Fruit fly (Drosophila melanogaster) whole organism, embryonic: ENCODE measurements around the gene CG12078.

Source experiments
- Asciz ChIP-seq: fragments of 200-800 bp; sonication (Bioruptor generic); optimal IDR thresholded peaks from 2 replicates; lab custom pipeline; 2017; ENCODE audit warnings: missing biosample characterization, mild to moderate bottlenecking, missing genetic modification characterization, missing genetic modification reagents
- Atf-2 ChIP-seq: fragments of 200-800 bp; sonication (Bioruptor generic); optimal IDR thresholded peaks from 2 replicates; lab custom pipeline; 2016; ENCODE audit warnings: missing biosample characterization, missing genetic modification characterization
- Atf3 ChIP-seq: fragments of 200-800 bp; sonication (Bioruptor generic); optimal IDR thresholded peaks from 3 replicates; lab custom pipeline; 2016; ENCODE audit warnings: missing biosample characterization, missing genetic modification characterization
- Bgb ChIP-seq: fragments of 200-800 bp; sonication (Bioruptor generic); IDR thresholded peaks from 2 replicates; pipeline ENCODE4 v1.3.6; 2022; ENCODE audit warnings: missing biosample characterization, missing genetic modification characterization; ENCODE audit not compliant: partially characterized antibody
- CG12071 ChIP-seq: fragments of 200-800 bp; sonication (Bioruptor generic); optimal IDR thresholded peaks from 3 replicates; lab custom pipeline; 2018; ENCODE audit warnings: missing biosample characterization, mild to moderate bottlenecking, missing genetic modification characterization
- CG12769 ChIP-seq: fragments of 200-800 bp; sonication (Bioruptor generic); optimal IDR thresholded peaks from 2 replicates; lab custom pipeline; 2019; ENCODE audit warnings: missing biosample characterization, mild to moderate bottlenecking, missing genetic modification characterization, moderate library complexity
- CG13296 ChIP-seq: fragments of 200-800 bp; sonication (Bioruptor generic); optimal IDR thresholded peaks from 3 replicates; lab custom pipeline; 2018; ENCODE audit warnings: missing biosample characterization, mild to moderate bottlenecking, missing genetic modification characterization
- CG14860 ChIP-seq: fragments of 200-800 bp; sonication (Bioruptor generic); IDR thresholded peaks from 3 replicates; pipeline ENCODE4 v1.3.6; 2022; ENCODE audit warnings: missing biosample characterization, missing genetic modification characterization; ENCODE audit not compliant: partially characterized antibody
- CG15514 ChIP-seq: fragments of 200-800 bp; sonication (Bioruptor generic); optimal IDR thresholded peaks from 3 replicates; lab custom pipeline; 2017; ENCODE audit warnings: missing biosample characterization, missing genetic modification characterization, mild to moderate bottlenecking, moderate library complexity, missing genetic modification reagents
- CG16813 ChIP-seq: fragments of 200-800 bp; sonication (Bioruptor generic); IDR thresholded peaks from 3 replicates; pipeline ENCODE4 v1.3.6; 2022; ENCODE audit warnings: missing biosample characterization, missing genetic modification characterization; ENCODE audit not compliant: partially characterized antibody
- CG17186 ChIP-seq: fragments of 200-800 bp; sonication (Bioruptor generic); optimal IDR thresholded peaks from 3 replicates; lab custom pipeline; 2017; ENCODE audit warnings: missing biosample characterization, missing genetic modification reagents, missing genetic modification characterization
- CG17568 ChIP-seq: fragments of 200-800 bp; sonication (Bioruptor generic); optimal IDR thresholded peaks from 2 replicates; lab custom pipeline; 2018; ENCODE audit warnings: missing biosample characterization, mild to moderate bottlenecking, missing genetic modification characterization, moderate library complexity
- CG1792 ChIP-seq: fragments of 200-800 bp; sonication (Bioruptor generic); optimal IDR thresholded peaks from 2 replicates; lab custom pipeline; 2016; ENCODE audit warnings: missing biosample characterization, missing genetic modification characterization
- CG18011 ChIP-seq: fragments of 200-800 bp; sonication (Bioruptor generic); optimal IDR thresholded peaks from 2 replicates; lab custom pipeline; 2017; ENCODE audit warnings: missing biosample characterization, missing genetic modification characterization, mild to moderate bottlenecking, moderate library complexity, missing genotype
- CG43689 ChIP-seq: fragments of 200-800 bp; sonication (Bioruptor generic); IDR thresholded peaks from 2 replicates; pipeline ENCODE4 v1.3.6; 2022; ENCODE audit warnings: missing biosample characterization, missing genetic modification characterization
- CG4404 ChIP-seq: fragments of 200-800 bp; sonication (Bioruptor generic); IDR thresholded peaks from 2 replicates; pipeline ENCODE4 v1.3.6; 2022; ENCODE audit warnings: missing biosample characterization, missing genetic modification characterization
- CG7928 ChIP-seq: fragments of 200-800 bp; sonication (Bioruptor generic); optimal IDR thresholded peaks from 2 replicates; lab custom pipeline; 2017; ENCODE audit warnings: missing biosample characterization, mild to moderate bottlenecking, missing genetic modification characterization
- CG7963 ChIP-seq: fragments of 200-800 bp; sonication (Bioruptor generic); IDR thresholded peaks from 3 replicates; pipeline ENCODE4 v1.3.6; 2022; ENCODE audit warnings: missing biosample characterization, missing genetic modification characterization; ENCODE audit not compliant: partially characterized antibody
- CG8944 ChIP-seq: fragments of 200-800 bp; sonication (Bioruptor generic); optimal IDR thresholded peaks from 3 replicates; lab custom pipeline; 2016; ENCODE audit warnings: missing biosample characterization, missing genetic modification characterization
- Dad ChIP-seq: fragments of 200-800 bp; sonication (Bioruptor generic); optimal IDR thresholded peaks from 3 replicates; lab custom pipeline; 2016; ENCODE audit warnings: missing biosample characterization, missing genetic modification characterization
- Dip3 ChIP-seq: fragments of 200-800 bp; sonication (Bioruptor generic); optimal IDR thresholded peaks from 3 replicates; lab custom pipeline; 2016; ENCODE audit warnings: missing biosample characterization, missing genetic modification characterization
- Hr51 ChIP-seq, 2 experiments: fragments of 200-800 bp; sonication (Bioruptor generic); optimal IDR thresholded peaks; 2 replicates in 1 of 2; 3 replicates in 1 of 2; lab custom pipeline; 2016 to 2018; ENCODE audit warnings: missing biosample characterization in 2 of 2, missing genetic modification characterization in 2 of 2, mild to moderate bottlenecking in 1 of 2, moderate library complexity in 1 of 2
- MBD-R2 ChIP-seq: fragments of 200-800 bp; sonication (Bioruptor generic); IDR thresholded peaks from 2 replicates; pipeline ENCODE4 v1.3.6; 2022; ENCODE audit warnings: missing biosample characterization, missing genetic modification characterization
- Mad ChIP-seq: fragments of 200-800 bp; sonication (Bioruptor generic); optimal IDR thresholded peaks from 2 replicates; lab custom pipeline; 2016; ENCODE audit warnings: missing biosample characterization, missing genetic modification characterization
- Nf-YA ChIP-seq: fragments of 200-800 bp; sonication (Bioruptor generic); IDR thresholded peaks from 2 replicates; pipeline ENCODE4 v1.3.6; 2022; ENCODE audit warnings: missing biosample characterization, missing genetic modification characterization
- Oaz ChIP-seq: fragments of 200-800 bp; sonication (Bioruptor generic); IDR thresholded peaks from 2 replicates; pipeline ENCODE4 v1.3.6; 2022; ENCODE audit warnings: missing biosample characterization, missing genetic modification characterization
- PHDP ChIP-seq: fragments of 200-800 bp; sonication (Bioruptor generic); optimal IDR thresholded peaks from 3 replicates; lab custom pipeline; 2018; ENCODE audit warnings: missing biosample characterization, mild to moderate bottlenecking, missing genetic modification characterization, moderate library complexity
- cg ChIP-seq: fragments of 200-800 bp; sonication (Bioruptor generic); optimal IDR thresholded peaks from 3 replicates; lab custom pipeline; 2019; ENCODE audit warnings: missing biosample characterization, mild to moderate bottlenecking, missing genetic modification characterization, moderate library complexity
- cwo ChIP-seq: fragments of 200-800 bp; sonication (Bioruptor generic); optimal IDR thresholded peaks from 3 replicates; lab custom pipeline; 2017; ENCODE audit warnings: missing biosample characterization, missing genetic modification characterization, mild to moderate bottlenecking, moderate library complexity, missing genetic modification reagents
- danr ChIP-seq: fragments of 200-800 bp; sonication (Bioruptor generic); IDR thresholded peaks from 2 replicates; pipeline ENCODE4 v1.3.6; 2022; ENCODE audit warnings: missing biosample characterization, missing genetic modification characterization
- dati ChIP-seq: fragments of 200-800 bp; sonication (Bioruptor generic); IDR thresholded peaks from 2 replicates; pipeline ENCODE4 v1.3.6; 2022; ENCODE audit warnings: missing biosample characterization, missing genetic modification characterization
- disco-r ChIP-seq: fragments of 200-800 bp; sonication (Bioruptor generic); optimal IDR thresholded peaks from 2 replicates; lab custom pipeline; 2016; ENCODE audit warnings: missing biosample characterization, missing genetic modification characterization
- dmrt11E ChIP-seq: fragments of 200-800 bp; sonication (Bioruptor generic); optimal IDR thresholded peaks from 3 replicates; lab custom pipeline; 2018; ENCODE audit warnings: missing biosample characterization, mild to moderate bottlenecking, missing genetic modification characterization, moderate library complexity
- eyg ChIP-seq: fragments of 200-800 bp; sonication (Bioruptor generic); optimal IDR thresholded peaks from 3 replicates; lab custom pipeline; 2016; ENCODE audit warnings: missing biosample characterization, missing genetic modification characterization
- fd3F ChIP-seq: fragments of 200-800 bp; sonication (Bioruptor generic); optimal IDR thresholded peaks from 2 replicates; lab custom pipeline; 2018; ENCODE audit warnings: missing biosample characterization, mild to moderate bottlenecking, missing genetic modification characterization, moderate library complexity
- gro ChIP-seq: fragments of 200-800 bp; sonication (Bioruptor generic); optimal IDR thresholded peaks from 2 replicates; lab custom pipeline; 2016; ENCODE audit warnings: missing biosample characterization, missing genetic modification characterization
- ham ChIP-seq: fragments of 200-800 bp; sonication (Bioruptor generic); IDR thresholded peaks from 2 replicates; pipeline ENCODE4 v1.3.6; 2022; ENCODE audit warnings: missing biosample characterization, missing genetic modification characterization
- jigr1 ChIP-seq: fragments of 200-800 bp; sonication (Bioruptor generic); IDR thresholded peaks from 3 replicates; pipeline ENCODE4 v1.3.6; 2022; ENCODE audit warnings: missing biosample characterization, missing genetic modification characterization
- ken ChIP-seq: fragments of 200-800 bp; sonication (Bioruptor generic); IDR thresholded peaks from 3 replicates; pipeline ENCODE4 v1.3.6; 2022; ENCODE audit warnings: missing biosample characterization, missing genetic modification characterization
- nmo ChIP-seq: fragments of 200-800 bp; sonication (Bioruptor generic); optimal IDR thresholded peaks from 2 replicates; lab custom pipeline; 2018; ENCODE audit warnings: missing biosample characterization, mild to moderate bottlenecking, missing genetic modification characterization, moderate library complexity
- nom ChIP-seq: fragments of 200-800 bp; sonication (Bioruptor generic); optimal IDR thresholded peaks from 2 replicates; lab custom pipeline; 2017; ENCODE audit warnings: missing biosample characterization, missing genetic modification characterization, mild to moderate bottlenecking, moderate library complexity, missing genetic modification reagents
- pros ChIP-seq: fragments of 200-800 bp; sonication (Bioruptor generic); optimal IDR thresholded peaks from 3 replicates; lab custom pipeline; 2019; ENCODE audit warnings: missing biosample characterization, mild to moderate bottlenecking, missing genetic modification characterization, moderate library complexity
- pum ChIP-seq: fragments of 200-800 bp; sonication (Bioruptor generic); optimal IDR thresholded peaks from 2 replicates; lab custom pipeline; 2016; ENCODE audit warnings: missing biosample characterization, missing genetic modification characterization
- ranshi ChIP-seq: fragments of 200-800 bp; sonication (Bioruptor generic); IDR thresholded peaks from 2 replicates; pipeline ENCODE4 v1.3.6; 2022; ENCODE audit warnings: missing biosample characterization, missing genetic modification characterization
- shn ChIP-seq: fragments of 200-800 bp; sonication (Bioruptor generic); optimal IDR thresholded peaks from 3 replicates; lab custom pipeline; 2016; ENCODE audit warnings: missing biosample characterization, missing genetic modification characterization
- slp2 ChIP-seq: fragments of 200-800 bp; sonication (Bioruptor generic); optimal IDR thresholded peaks from 2 replicates; lab custom pipeline; 2016; ENCODE audit warnings: missing biosample characterization, missing genetic modification characterization
- so ChIP-seq: fragments of 200-800 bp; sonication (Bioruptor generic); IDR thresholded peaks from 3 replicates; pipeline ENCODE4 v1.3.6; 2022; ENCODE audit warnings: missing biosample characterization, missing genetic modification characterization
- vfl ChIP-seq: fragments of 200-800 bp; sonication (Bioruptor generic); optimal IDR thresholded peaks from 2 replicates; lab custom pipeline; 2016; ENCODE audit warnings: missing biosample characterization, missing genetic modification characterization

Gene CG12078

DNA sequence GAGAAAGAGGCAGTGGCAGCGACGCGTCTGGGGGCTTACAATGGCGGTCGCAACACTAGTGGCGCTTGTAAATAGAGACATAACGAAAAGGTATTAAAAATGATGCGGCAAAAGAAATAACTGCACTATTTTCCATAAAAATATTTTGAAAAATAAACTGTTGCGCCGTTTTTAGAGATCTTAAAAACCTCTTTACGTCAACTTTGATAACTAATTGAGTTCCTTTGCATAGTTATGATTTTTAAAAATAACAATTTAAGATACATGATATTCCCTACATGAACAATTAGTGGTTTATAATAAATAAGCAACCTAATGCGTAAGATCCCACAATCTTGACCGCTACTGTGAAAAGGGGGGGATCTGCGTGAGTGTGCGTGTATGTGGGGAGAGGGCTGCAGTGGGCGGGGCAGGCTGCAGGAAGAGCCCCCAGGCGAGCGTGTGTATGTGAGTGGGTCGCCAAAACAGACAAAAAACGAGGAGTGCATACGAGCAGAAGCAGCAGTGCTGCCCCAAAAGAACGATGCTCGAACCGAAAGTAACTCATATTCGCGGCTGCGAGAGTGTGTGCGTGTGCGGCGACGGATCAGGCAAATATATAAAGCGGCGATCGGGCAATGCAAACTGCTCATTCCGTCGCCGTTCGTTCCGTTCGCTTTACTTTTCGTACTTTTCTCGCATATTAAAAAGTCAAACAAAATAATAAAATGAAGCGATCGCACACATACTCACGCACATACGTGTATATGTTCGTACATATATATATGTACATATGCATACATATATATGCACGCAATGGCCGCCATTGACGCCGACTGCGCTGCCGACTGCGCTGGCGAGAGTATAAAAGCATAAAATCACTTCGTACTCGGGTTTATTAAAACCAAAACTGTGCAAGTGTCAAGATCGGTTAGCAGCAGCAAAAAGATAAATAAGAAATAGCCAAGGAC lies 4.9 kb upstream of the CG12078 start (continued):
- TF ChIP-seq cwo (GFP tag; lab: Kevin White, UChicago) (no peak), gro (GFP tag; lab: Kevin White, UChicago) (no peak), Atf3 (no peak), CG12071 (no peak), eyg (GFP tag; lab: Kevin White, UChicago) (no peak), Atf-2 (GFP tag; lab: Kevin White, UChicago) (peak; percentile 29), CG14860 (GFP tag; lab: Robert Waterston, UW) (no peak), Dad (no peak), slp2 (no peak), ham (GFP tag; lab: Robert Waterston, UW) (no peak), disco-r (GFP tag; lab: Kevin White, UChicago) (no peak), Dip3 (GFP tag; lab: Kevin White, UChicago) (peak; percentile 25), CG13296 (GFP tag; lab: Kevin White, UChicago) (no peak), cg (GFP tag; lab: Kevin White, UChicago) (peak; percentile 61), Hr51 (GFP tag; optimal IDR thresholded peaks at IDR 0.05; lab: Kevin White, UChicago) (peak in 1 of 2 experiments; percentile 70), CG7963 (GFP tag; lab: Robert Waterston, UW) (no peak), pros (no peak), danr (GFP tag; lab: Robert Waterston, UW) (no peak), CG18011 (no peak), CG15514 (GFP tag; lab: Kevin White, UChicago) (no peak), Asciz (GFP tag; lab: Kevin White, UChicago) (peak; percentile 64), pum (GFP tag; lab: Kevin White, UChicago) (no peak), CG17568 (no peak), so (GFP tag; lab: Robert Waterston, UW) (peak; percentile 74; the same call in 1 of the 3 replicates), nmo (peak; percentile 74), CG8944 (GFP tag; lab: Kevin White, UChicago) (peak; percentile 40), Mad (GFP tag; lab: Kevin White, UChicago) (no peak), PHDP (tag; lab: Kevin White, UChicago) (peak; percentile 35), CG4404 (GFP tag; lab: Robert Waterston, UW) (no peak), vfl (GFP tag; lab: Kevin White, UChicago) (no peak), dmrt11E (tag; lab: Kevin White, UChicago) (no peak), shn (GFP tag; lab: Kevin White, UChicago) (no peak), CG16813 (GFP tag; lab: Robert Waterston, UW) (no peak), ranshi (GFP tag; lab: Robert Waterston, UW) (no peak), CG12769 (no peak), MBD-R2 (GFP tag; lab: Robert Waterston, UW) (no peak), Oaz (no peak), nom (GFP tag; lab: Kevin White, UChicago) (peak; percentile 95), jigr1 (GFP tag; lab: Robert Waterston, UW) (no peak), CG43689 (no peak), ken (GFP tag; lab: Robert Waterston, UW) (no peak), dati (GFP tag; lab: Robert Waterston, UW) (0 out of 2 replicates have a peak, but pooled peaks have one; percentile 21), Bgb (no peak), CG7928 (GFP tag; lab: Kevin White, UChicago) (no peak), Nf-YA (GFP tag; lab: Robert Waterston, UW) (no peak), fd3F (GFP tag; lab: Kevin White, UChicago) (no peak), CG1792 (GFP tag; lab: Kevin White, UChicago) (no peak), CG17186 (GFP tag; lab: Kevin White, UChicago) (no peak)
